Fruit fly (Drosophila melanogaster): ENCODE data around the gene CG11147.

Gene CG11147

dm6 chr2L:5741144-5741543, at the start of gene CG11147:
CG11147 (minus strand) TSS chr2L:5741244.
- TF ChIP-seq psq (optimal IDR thresholded peaks at IDR 0.05) (no peak), pan (optimal IDR thresholded peaks at IDR 0.05) (no peak), CG8478 (optimal IDR thresholded peaks at IDR 0.05) (no peak), usp (GFP tag; optimal IDR thresholded peaks at IDR 0.05) (no peak), Dll (optimal IDR thresholded peaks at IDR 0.05) (no peak), EcR (GFP tag; optimal IDR thresholded peaks at IDR 0.05) (no peak)

- no peak for TF ChIP-seq CG8478 (optimal IDR thresholded peaks at IDR 0.05)
- TF ChIP-seq pan (optimal IDR thresholded peaks at IDR 0.05), result no peak
- no peak for TF ChIP-seq EcR (GFP tag; optimal IDR thresholded peaks at IDR 0.05)
- no peak for TF ChIP-seq usp (GFP tag; optimal IDR thresholded peaks at IDR 0.05)
Measured at dm6 chr2L:5789268-5789667, 48.2 kb upstream of the CG11147 start.

DNA sequence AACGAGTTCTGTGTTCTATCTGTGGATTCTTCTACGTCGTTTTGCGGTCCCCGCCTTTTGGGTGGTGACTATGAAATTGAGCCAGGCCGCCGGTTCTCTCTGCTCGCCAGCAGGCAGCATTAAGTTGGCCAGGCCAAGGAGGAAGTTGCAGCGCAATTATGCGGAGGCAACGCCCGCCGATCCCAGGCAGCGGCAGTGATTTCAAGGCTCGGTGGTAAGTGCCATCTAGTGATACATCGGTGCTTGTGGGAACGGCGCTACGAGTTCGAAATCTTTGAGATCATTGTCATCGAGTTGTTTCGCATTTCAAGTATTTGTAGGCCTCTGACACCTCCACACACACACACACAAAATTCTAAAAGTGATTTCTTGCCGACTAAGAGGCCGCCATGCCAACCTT, 42.7 kb upstream of the CG11147 start, which contains the start of gene CG31913:
CG31913 (plus strand) TSS at position 301 of the 400 bp plus-strand sequence.
- TF ChIP-seq Dll (optimal IDR thresholded peaks at IDR 0.05) (no peak), pan (optimal IDR thresholded peaks at IDR 0.05) (no peak)

dm6 chr2L:5782866-5783265, 41.8 kb upstream of the CG11147 start:
- no peak for TF ChIP-seq EcR (GFP tag; optimal IDR thresholded peaks at IDR 0.05)
- no peak for TF ChIP-seq CG8478 (optimal IDR thresholded peaks at IDR 0.05)
- no peak for TF ChIP-seq Dll (optimal IDR thresholded peaks at IDR 0.05)

DNA sequence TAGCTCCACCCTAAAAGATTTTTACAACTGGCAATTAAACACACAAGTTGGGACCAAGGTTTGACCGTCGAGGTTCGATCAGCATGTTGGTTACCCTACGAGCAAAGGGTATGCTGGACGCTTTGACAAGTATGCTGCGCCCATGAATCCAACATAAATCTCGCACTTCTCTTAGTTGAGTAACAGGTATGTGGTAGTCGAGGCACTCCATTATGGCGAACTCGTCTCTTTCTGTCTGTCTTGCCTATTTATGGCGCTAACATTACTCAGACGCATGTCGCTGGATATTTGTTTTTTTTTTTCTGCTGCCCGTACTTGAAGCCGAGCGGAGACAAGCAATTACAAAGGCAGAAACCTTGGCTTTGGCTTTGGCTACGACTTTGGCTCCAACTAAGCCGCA, 40.1 kb upstream of the CG11147 start:
- no peak for TF ChIP-seq psq (optimal IDR thresholded peaks at IDR 0.05)
- TF ChIP-seq pan (optimal IDR thresholded peaks at IDR 0.05), result no peak
- TF ChIP-seq usp (GFP tag; optimal IDR thresholded peaks at IDR 0.05), result no peak
- TF ChIP-seq CG8478 (optimal IDR thresholded peaks at IDR 0.05), result no peak
- TF ChIP-seq EcR (GFP tag; optimal IDR thresholded peaks at IDR 0.05), result no peak
- no peak for TF ChIP-seq Dll (optimal IDR thresholded peaks at IDR 0.05)

DNA sequence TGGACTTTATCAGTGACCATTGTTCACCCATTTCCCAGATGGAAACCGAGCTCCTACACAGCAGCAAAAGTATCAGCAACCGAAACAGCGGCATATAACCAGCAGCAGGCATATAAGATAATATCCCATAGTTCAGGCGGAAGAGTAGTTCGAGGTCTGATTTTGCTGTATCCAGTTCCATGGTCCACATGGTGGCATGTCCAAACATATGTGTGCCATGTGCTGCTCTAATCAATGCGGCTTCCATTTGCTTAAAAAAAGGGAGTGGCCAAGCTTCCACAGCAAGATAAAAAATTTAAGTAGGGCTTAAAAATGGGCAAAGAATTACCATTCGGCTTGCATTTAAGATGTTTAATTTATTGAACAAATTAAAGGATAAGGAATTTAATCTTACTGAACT, 39.7 kb upstream of the CG11147 start:
- TF ChIP-seq EcR (GFP tag; optimal IDR thresholded peaks at IDR 0.05) (no peak), pan (optimal IDR thresholded peaks at IDR 0.05) (no peak), Dll (optimal IDR thresholded peaks at IDR 0.05) (no peak), CG8478 (optimal IDR thresholded peaks at IDR 0.05) (no peak), usp (GFP tag; optimal IDR thresholded peaks at IDR 0.05) (no peak), psq (optimal IDR thresholded peaks at IDR 0.05) (no peak)

- TF ChIP-seq pan (optimal IDR thresholded peaks at IDR 0.05), result peak; percentile 75
- no peak for TF ChIP-seq EcR (GFP tag; optimal IDR thresholded peaks at IDR 0.05)
- no peak for TF ChIP-seq usp (GFP tag; optimal IDR thresholded peaks at IDR 0.05)
- TF ChIP-seq psq (optimal IDR thresholded peaks at IDR 0.05), result no peak
- TF ChIP-seq CG8478 (optimal IDR thresholded peaks at IDR 0.05), result no peak
- TF ChIP-seq Dll (optimal IDR thresholded peaks at IDR 0.05), result no peak
Measured at dm6 chr2L:5778157-5778556, 37.1 kb upstream of the CG11147 start.

DNA sequence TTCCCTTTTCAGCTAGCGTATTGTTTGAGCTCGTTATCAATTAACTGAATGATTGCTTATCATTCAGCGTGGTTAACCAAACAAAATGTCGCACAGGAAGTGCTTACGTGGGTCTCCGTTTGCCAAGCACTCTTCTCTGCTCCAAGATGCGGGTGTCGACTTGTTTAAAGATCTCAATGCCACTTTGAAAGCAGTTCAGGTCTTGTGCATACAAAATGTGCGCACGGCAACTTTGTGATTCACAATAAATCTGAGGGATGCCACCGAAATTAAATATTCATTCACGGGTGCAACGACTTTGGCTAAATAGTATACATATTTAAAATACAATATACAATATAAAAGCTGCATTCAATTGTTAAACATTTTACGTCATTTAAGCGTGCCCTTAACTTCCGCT, 31.2 kb upstream of the CG11147 start:
- TF ChIP-seq Dll (optimal IDR thresholded peaks at IDR 0.05) (no peak), psq (optimal IDR thresholded peaks at IDR 0.05) (no peak), CG8478 (optimal IDR thresholded peaks at IDR 0.05) (no peak)

DNA sequence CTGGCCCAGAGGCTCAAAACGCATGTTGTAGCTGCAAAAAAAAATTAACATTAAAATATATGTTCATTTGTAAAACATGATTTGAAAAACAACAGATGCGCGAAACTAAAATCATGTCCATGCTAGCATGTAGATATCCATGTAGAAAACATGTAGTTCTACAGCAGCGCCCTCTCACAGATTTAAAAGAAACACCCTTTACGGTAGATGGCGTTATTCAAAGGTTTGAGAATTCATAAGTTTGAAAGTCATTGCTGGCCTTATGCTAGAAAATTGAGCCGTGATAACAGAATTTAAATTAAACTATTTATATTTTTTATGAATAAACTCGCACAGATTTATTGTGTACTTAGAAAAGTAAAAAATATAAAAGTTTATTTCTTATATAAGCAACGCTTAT, 30.1 kb upstream of the CG11147 start:
- no peak for TF ChIP-seq usp (GFP tag; optimal IDR thresholded peaks at IDR 0.05)
- no peak for TF ChIP-seq pan (optimal IDR thresholded peaks at IDR 0.05)
- no peak for TF ChIP-seq EcR (GFP tag; optimal IDR thresholded peaks at IDR 0.05)
- no peak for TF ChIP-seq Dll (optimal IDR thresholded peaks at IDR 0.05)
- no peak for TF ChIP-seq psq (optimal IDR thresholded peaks at IDR 0.05)

- TF ChIP-seq psq (optimal IDR thresholded peaks at IDR 0.05), result no peak
- no peak for TF ChIP-seq Dll (optimal IDR thresholded peaks at IDR 0.05)
- no peak for TF ChIP-seq CG8478 (optimal IDR thresholded peaks at IDR 0.05)
- TF ChIP-seq EcR (GFP tag; optimal IDR thresholded peaks at IDR 0.05), result no peak
- no peak for TF ChIP-seq usp (GFP tag; optimal IDR thresholded peaks at IDR 0.05)
- no peak for TF ChIP-seq pan (optimal IDR thresholded peaks at IDR 0.05)
Measured at dm6 chr2L:5766498-5767008, 25.5 kb upstream of the CG11147 start.

dm6 chr2L:5766042-5766441, 25.0 kb upstream of the CG11147 start, which contains the start of gene obst-E:
obst-E (minus strand) TSS chr2L:5766142.
- TF ChIP-seq usp (GFP tag; optimal IDR thresholded peaks at IDR 0.05), result no peak
- no peak for TF ChIP-seq EcR (GFP tag; optimal IDR thresholded peaks at IDR 0.05)
- no peak for TF ChIP-seq Dll (optimal IDR thresholded peaks at IDR 0.05)
- TF ChIP-seq CG8478 (optimal IDR thresholded peaks at IDR 0.05), result no peak
- TF ChIP-seq psq (optimal IDR thresholded peaks at IDR 0.05), result no peak
- no peak for TF ChIP-seq pan (optimal IDR thresholded peaks at IDR 0.05)

DNA sequence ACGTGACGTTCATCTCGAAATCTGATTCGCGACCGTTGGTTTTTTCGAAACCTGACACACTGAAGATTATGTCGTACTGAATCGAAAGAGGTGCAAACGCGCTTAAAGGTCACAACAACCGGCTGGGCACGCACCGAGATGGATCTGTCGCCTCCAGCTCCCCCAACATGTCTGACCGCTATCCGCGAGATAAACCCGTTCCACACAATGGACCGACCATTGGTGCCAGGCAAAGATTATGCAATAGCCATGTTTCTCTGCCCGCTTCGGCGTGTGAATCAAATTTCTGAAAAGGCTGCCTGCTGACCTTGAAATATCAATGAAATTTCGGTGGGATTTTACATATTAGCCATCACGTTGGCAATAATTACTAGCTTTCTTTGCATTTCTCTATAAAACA, 24.1 kb upstream of the CG11147 start:
- TF ChIP-seq usp (GFP tag; optimal IDR thresholded peaks at IDR 0.05) (no peak), Dll (optimal IDR thresholded peaks at IDR 0.05) (no peak), CG8478 (optimal IDR thresholded peaks at IDR 0.05) (no peak), psq (optimal IDR thresholded peaks at IDR 0.05) (no peak), pan (optimal IDR thresholded peaks at IDR 0.05) (no peak), EcR (GFP tag; optimal IDR thresholded peaks at IDR 0.05) (no peak)

DNA sequence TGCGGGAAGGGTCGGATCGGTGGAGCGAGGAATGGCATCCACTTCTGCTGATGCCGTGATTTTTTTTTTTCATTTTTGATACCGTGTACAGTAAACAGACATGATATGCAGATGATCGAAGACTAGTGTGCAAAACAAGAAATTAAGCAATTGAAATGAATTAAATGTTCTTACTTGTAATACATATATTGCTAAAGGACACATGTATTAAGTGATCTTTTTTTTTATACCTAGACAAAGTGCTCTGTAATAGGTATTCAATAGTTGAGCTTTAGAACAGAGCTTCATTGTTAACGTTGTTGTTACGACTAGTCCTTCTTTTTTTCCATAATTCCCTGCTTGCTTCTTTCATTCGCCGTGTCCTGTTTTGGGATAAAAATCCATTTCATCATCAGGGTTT, 10.4 kb upstream of the CG11147 start:
- no peak for TF ChIP-seq usp (GFP tag; optimal IDR thresholded peaks at IDR 0.05)
- TF ChIP-seq CG8478 (optimal IDR thresholded peaks at IDR 0.05), result no peak
- no peak for TF ChIP-seq psq (optimal IDR thresholded peaks at IDR 0.05)
- no peak for TF ChIP-seq Dll (optimal IDR thresholded peaks at IDR 0.05)
- no peak for TF ChIP-seq EcR (GFP tag; optimal IDR thresholded peaks at IDR 0.05)
- TF ChIP-seq pan (optimal IDR thresholded peaks at IDR 0.05), result no peak
